Worm (Caenorhabditis elegans) whole organism, L4 larva: ENCODE measurements around the gene C03H12.1.
A peak's percentile ranks its signal among the peaks of the same experiment; 100 is the strongest.

Experiments used
- F26F4.8 ChIP-seq: fragments of 200-800 bp; sonication (Bioruptor generic); conservative IDR thresholded peaks from 2 replicates; pipeline ENCODE4 v1.3.6; 2022; ENCODE audit warnings: missing genetic modification characterization, missing compliant biosample characterization
- F49E8.2 ChIP-seq: sonication (generic microtip); optimal IDR thresholded peaks from 2 replicates; lab custom pipeline; 2016; ENCODE audit warnings: missing compliant biosample characterization, mild to moderate bottlenecking, missing genetic modification characterization, borderline replicate concordance
- T20F7.1 ChIP-seq: fragments of 200-800 bp; sonication (Bioruptor generic); optimal IDR thresholded peaks from 2 replicates; lab custom pipeline; 2018; ENCODE audit warnings: mild to moderate bottlenecking, missing genetic modification characterization, missing compliant biosample characterization
- Y105C5A.15 ChIP-seq: fragments of 200-800 bp; sonication (Bioruptor generic); IDR thresholded peaks from 2 replicates; pipeline ENCODE4 v1.3.6; 2022; ENCODE audit warnings: missing genetic modification characterization, missing compliant biosample characterization
- Y48G9A.11 ChIP-seq: fragments of 200-800 bp; sonication (Bioruptor generic); IDR thresholded peaks from 2 replicates; pipeline ENCODE4 v1.3.6; 2022; ENCODE audit warnings: missing genetic modification reagents, missing genetic modification characterization, missing compliant biosample characterization
- Y75B8A.6 ChIP-seq: fragments of 200-800 bp; sonication (Bioruptor generic); IDR thresholded peaks from 2 replicates; pipeline ENCODE4 v1.3.6; 2022; ENCODE audit warnings: missing genetic modification reagents, missing genetic modification characterization, missing compliant biosample characterization
- aha-1 ChIP-seq: fragments of 150-350 bp; peaks from one replicate; lab custom pipeline; 2014; ENCODE audit warnings: missing biosample characterization, missing genetic modification characterization
- aly-2 ChIP-seq: sonication (generic microtip); optimal IDR thresholded peaks from 2 replicates; lab custom pipeline; 2018; ENCODE audit warnings: missing biosample characterization, missing genetic modification characterization
- dmd-6 ChIP-seq: fragments of 200-800 bp; sonication (Bioruptor generic); IDR thresholded peaks from 2 replicates; pipeline ENCODE4 v1.3.6; 2022; ENCODE audit warnings: missing genetic modification reagents, missing genetic modification characterization, missing compliant biosample characterization
- dve-1 ChIP-seq: sonication (generic microtip); optimal IDR thresholded peaks from 2 replicates; lab custom pipeline; 2017; ENCODE audit warnings: antibody characterized with exemption, mild to moderate bottlenecking, missing genetic modification characterization, missing compliant biosample characterization; ENCODE audit not compliant: insufficient read depth
- gei-8 ChIP-seq: fragments of 200-800 bp; sonication (Bioruptor generic); optimal IDR thresholded peaks from 2 replicates; lab custom pipeline; 2018; ENCODE audit warnings: mild to moderate bottlenecking, missing genetic modification characterization, missing compliant biosample characterization
- hlh-11 ChIP-seq: fragments of 200-800 bp; sonication (Bioruptor generic); optimal IDR thresholded peaks from 2 replicates; lab custom pipeline; 2018; ENCODE audit warnings: mild to moderate bottlenecking, missing genetic modification characterization, missing compliant biosample characterization
- hlh-30 ChIP-seq: sonication (generic microtip); optimal IDR thresholded peaks from 2 replicates; lab custom pipeline; 2017; ENCODE audit warnings: antibody characterized with exemption, mild to moderate bottlenecking, missing genetic modification characterization, missing compliant biosample characterization; ENCODE audit not compliant: insufficient read depth
- hmg-1.1 ChIP-seq: fragments of 200-800 bp; sonication (Bioruptor generic); IDR thresholded peaks from 2 replicates; pipeline ENCODE4 v1.3.6; 2022; ENCODE audit warnings: missing genetic modification reagents, missing genetic modification characterization, missing compliant biosample characterization
- lin-39 ChIP-seq: fragments of 150-350 bp; optimal IDR thresholded peaks from 2 replicates; lab custom pipeline; 2014; ENCODE audit warnings: missing biosample characterization, missing genetic modification reagents, missing genetic modification characterization
- lsy-2 ChIP-seq, 2 experiments: fragments of 150-350 bp in 1 of 2; sonication (generic microtip) in 1 of 2; optimal IDR thresholded peaks; 2 replicates each; lab custom pipeline; 2014 to 2017; ENCODE audit warnings: missing biosample characterization in 2 of 2, missing genetic modification characterization in 2 of 2
- mdl-1 ChIP-seq, 2 experiments: fragments of 150-350 bp in 1 of 2; sonication (generic microtip) in 1 of 2; optimal IDR thresholded peaks; 2 replicates each; lab custom pipeline; 2014 to 2017; ENCODE audit warnings: missing biosample characterization in 2 of 2, missing genetic modification characterization in 2 of 2
- mep-1 ChIP-seq: fragments of 150-350 bp; sonication (generic microtip); optimal IDR thresholded peaks from 3 replicates; lab custom pipeline; 2014; ENCODE audit warnings: missing biosample characterization, missing genetic modification characterization
- mes-2 ChIP-seq: sonication (generic microtip); optimal IDR thresholded peaks from 2 replicates; lab custom pipeline; 2016; ENCODE audit warnings: missing genotype, mild to moderate bottlenecking, missing genetic modification characterization, missing compliant biosample characterization; ENCODE audit not compliant: poor library complexity, severe bottlenecking
- mxl-3 ChIP-seq: fragments of 200-800 bp; sonication (Bioruptor generic); optimal IDR thresholded peaks from 2 replicates; lab custom pipeline; 2018; ENCODE audit warnings: mild to moderate bottlenecking, missing genetic modification characterization, missing compliant biosample characterization
- nhr-28 ChIP-seq: fragments of 150-350 bp; optimal IDR thresholded peaks from 2 replicates; lab custom pipeline; 2014; ENCODE audit warnings: missing biosample characterization, missing genetic modification characterization
- nhr-48 ChIP-seq: sonication (generic microtip); optimal IDR thresholded peaks from 2 replicates; lab custom pipeline; 2016; ENCODE audit warnings: mild to moderate bottlenecking, missing genetic modification characterization, missing compliant biosample characterization
- nhr-6 ChIP-seq: fragments of 150-350 bp; optimal IDR thresholded peaks from 2 replicates; lab custom pipeline; 2014; ENCODE audit warnings: missing biosample characterization, missing genetic modification characterization
- nhr-76 ChIP-seq: fragments of 150-350 bp; optimal IDR thresholded peaks from 2 replicates; lab custom pipeline; 2014; ENCODE audit warnings: missing biosample characterization, missing genetic modification characterization
- pha-4 ChIP-seq, 2 experiments: fragments of 150-350 bp in 1 of 2; fragments of 200-800 bp in 1 of 2; sonication (Bioruptor generic) in 1 of 2; IDR thresholded peaks in 1 of 2; optimal IDR thresholded peaks in 1 of 2; 2 replicates each; pipeline versions ENCODE4 v1.3.6 to Lab custom; 2014 to 2022; ENCODE audit warnings: missing genetic modification characterization in 2 of 2, missing genetic modification reagents in 2 of 2, missing biosample characterization in 1 of 2, missing compliant biosample characterization in 1 of 2
- pqm-1 ChIP-seq: sonication (generic microtip); optimal IDR thresholded peaks from 2 replicates; lab custom pipeline; 2017; ENCODE audit warnings: missing biosample characterization, missing genetic modification characterization
- saeg-2 ChIP-seq: fragments of 200-800 bp; sonication (Bioruptor generic); IDR thresholded peaks from 2 replicates; pipeline ENCODE4 v1.3.6; 2022; ENCODE audit warnings: missing genetic modification reagents, missing genetic modification characterization, missing compliant biosample characterization
- set-16 ChIP-seq: fragments of 200-800 bp; sonication (Bioruptor generic); IDR thresholded peaks from 2 replicates; pipeline ENCODE4 v1.3.6; 2022; ENCODE audit warnings: missing genetic modification reagents, missing genetic modification characterization, missing compliant biosample characterization
- spr-3 ChIP-seq: fragments of 200-800 bp; sonication (Bioruptor generic); optimal IDR thresholded peaks from 2 replicates; lab custom pipeline; 2018; ENCODE audit warnings: mild to moderate bottlenecking, missing genetic modification characterization, missing compliant biosample characterization
- tag-97 ChIP-seq: fragments of 200-800 bp; sonication (Bioruptor generic); IDR thresholded peaks from 2 replicates; pipeline ENCODE4 v1.3.6; 2022; ENCODE audit warnings: missing genetic modification characterization, missing compliant biosample characterization
- unc-130 ChIP-seq: sonication (generic microtip); optimal IDR thresholded peaks from 2 replicates; lab custom pipeline; 2016; ENCODE audit warnings: missing genetic modification reagents, missing genetic modification characterization, missing compliant biosample characterization
- unc-39 ChIP-seq: sonication (generic microtip); optimal IDR thresholded peaks from 2 replicates; lab custom pipeline; 2017; ENCODE audit warnings: missing biosample characterization, missing genetic modification characterization
- unc-62 ChIP-seq, 3 experiments: fragments of 150-350 bp in 1 of 3; sonication (generic microtip); optimal IDR thresholded peaks in 2 of 3; peaks in 1 of 3; 1 replicate in 1 of 3; 2 replicates in 2 of 3; lab custom pipeline; 2014 to 2017; ENCODE audit warnings: missing biosample characterization in 3 of 3, missing genetic modification characterization in 3 of 3, missing genetic modification reagents in 3 of 3, missing genotype in 1 of 3
- ztf-11 ChIP-seq: fragments of 150-350 bp; optimal IDR thresholded peaks from 2 replicates; lab custom pipeline; 2014; ENCODE audit warnings: missing biosample characterization, missing genetic modification characterization

The C03H12.1 gene

ce11 chrX:15689244-15689643 lies at the start of gene C03H12.1:
Gene C03H12.1 (plus strand): TSS chrX:15689449.
- TF ChIP-seq dmd-6 (peak; percentile 75), nhr-48 (tag; lab: Kevin White, UChicago) (peak; percentile 24), hlh-11 (tag; lab: Kevin White, UChicago) (peak; percentile 63), pha-4 (GFP tag; IDR thresholded peaks at IDR 0.05; lab: Robert Waterston, UW) (no peak), pha-4 (tag; optimal IDR thresholded peaks at IDR 0.05; lab: Kevin White, UChicago) (no peak), mdl-1 (tag; optimal IDR thresholded peaks at IDR 0.05; lab: Kevin White, UChicago) (peak in 1 of 2 experiments; percentile 31), nhr-6 (tag; lab: Kevin White, UChicago) (no peak), gei-8 (GFP tag; lab: Kevin White, UChicago) (no peak), set-16 (no peak), aly-2 (tag; lab: Kevin White, UChicago) (no peak), dve-1 (peak; percentile 71), mes-2 (tag; lab: Kevin White, UChicago) (peak; percentile 41), hlh-30 (tag; lab: Kevin White, UChicago) (peak; percentile 70), nhr-28 (tag; lab: Kevin White, UChicago) (peak; percentile 85), F49E8.2 (tag; lab: Kevin White, UChicago) (no peak), aha-1 (tag; lab: Kevin White, UChicago) (no peak), mxl-3 (GFP tag; lab: Kevin White, UChicago) (peak; percentile 34), lin-39 (no peak), pqm-1 (tag; lab: Kevin White, UChicago) (peak; percentile 4), nhr-76 (tag; lab: Kevin White, UChicago) (no peak)

- no peak for TF ChIP-seq saeg-2 (GFP tag; lab: Robert Waterston, UW)
- peak; percentile 34 for TF ChIP-seq aha-1 (tag; lab: Kevin White, UChicago)
- no peak for TF ChIP-seq F26F4.8
Observed at ce11 chrX:15640603-15641002, 48.6 kb upstream of the C03H12.1 start, which contains the start of gene K09E9.7. Gene K09E9.7 (plus strand): TSS chrX:15640903.

- TF ChIP-seq Y48G9A.11 (GFP tag; lab: Robert Waterston, UW) (no peak), unc-62 (GFP tag; optimal IDR thresholded peaks at IDR 0.05 in 1 of 2; lab: Kevin White, UChicago) (peak in 1 of 2 experiments; percentile 97), unc-62 (tag; optimal IDR thresholded peaks at IDR 0.05; lab: Kevin White, UChicago) (no peak)
Observed at ce11 chrX:15641380-15641779, 47.9 kb upstream of the C03H12.1 start.

- TF ChIP-seq T20F7.1 (no peak), tag-97 (no peak), Y105C5A.15 (GFP tag; lab: Robert Waterston, UW) (no peak), ztf-11 (no peak), unc-130 (GFP tag; lab: Kevin White, UChicago) (no peak)
Observed at ce11 chrX:15642638-15643037, 46.6 kb upstream of the C03H12.1 start, which contains the start of gene H08J19.1. Gene H08J19.1 (plus strand): TSS chrX:15642938.

- TF ChIP-seq hmg-1.1 (GFP tag; lab: Robert Waterston, UW) (no peak), lsy-2 (tag; optimal IDR thresholded peaks at IDR 0.05; lab: Kevin White, UChicago) (peak in 1 of 2 experiments; percentile 16), hlh-30 (tag; lab: Kevin White, UChicago) (peak; percentile 67), T20F7.1 (peak; percentile 92), Y75B8A.6 (no peak), mep-1 (no peak), spr-3 (no peak), dve-1 (no peak), unc-39 (tag; lab: Kevin White, UChicago) (no peak)
Observed at ce11 chrX:15647276-15647675, 42.0 kb upstream of the C03H12.1 start, which contains the start of gene F59D12.5. Gene F59D12.5 (minus strand): TSS chrX:15647369.
